Worm (Caenorhabditis elegans): ENCODE measurements around the gene npp-23.

- no peak for TF ChIP-seq unc-62 (GFP tag; optimal IDR thresholded peaks at IDR 0.05)
- TF ChIP-seq chd-7 (tag; optimal IDR thresholded peaks at IDR 0.05), result no peak
Observed at ce11 chrIV:8914187-8914586, 44.7 kb upstream of the npp-23 start.
